Worm (Caenorhabditis elegans): Measurements from ENCODE around the gene C16D9.4.

- TF ChIP-seq ztf-22 (GFP tag; optimal IDR thresholded peaks at IDR 0.05) (no peak), Y56A3A.18 (GFP tag; IDR thresholded peaks at IDR 0.05) (no peak), pha-4 (tag; optimal IDR thresholded peaks at IDR 0.05) (no peak), C06A6.2 (GFP tag; conservative IDR thresholded peaks at IDR 0.05) (no peak), ama-1 (optimal IDR thresholded peaks at IDR 0.05) (no peak), ama-1 (GFP tag; optimal IDR thresholded peaks at IDR 0.05) (no peak), bed-2 (GFP tag; IDR thresholded peaks at IDR 0.05) (no peak), aptf-3 (GFP tag; IDR thresholded peaks at IDR 0.05) (no peak), unc-62 (GFP tag; optimal IDR thresholded peaks at IDR 0.05) (no peak), ets-4 (GFP tag; optimal IDR thresholded peaks at IDR 0.05) (no peak)
Measured at ce11 chrV:8226812-8227211, 15.9 kb downstream of the C16D9.4 start, which contains the start of gene K07C11.10.
